Worm (Caenorhabditis elegans): ENCODE measurements around the gene F57F4.2.

F57F4.2 gene

ce11 chrV:6400528-6400927 lies 11.0 kb upstream of the F57F4.2 start:
- TF ChIP-seq ceh-19 (GFP tag; optimal IDR thresholded peaks at IDR 0.05) (no peak), hlh-30 (tag; optimal IDR thresholded peaks at IDR 0.05; ENCODE audit: insufficient read depth) (no peak), pqm-1 (tag; optimal IDR thresholded peaks at IDR 0.05) (no peak), sox-2 (GFP tag; IDR thresholded peaks at IDR 0.05) (no peak), unc-3 (GFP tag; conservative IDR thresholded peaks at IDR 0.05) (no peak), unc-3 (tag; optimal IDR thresholded peaks at IDR 0.05) (no peak), gmeb-2 (tag; optimal IDR thresholded peaks at IDR 0.05) (no peak), unc-55 (GFP tag; optimal IDR thresholded peaks at IDR 0.05) (no peak), nfya-1 (tag; optimal IDR thresholded peaks at IDR 0.05) (no peak), ets-4 (tag; optimal IDR thresholded peaks at IDR 0.05) (no peak), pha-4 (tag; optimal IDR thresholded peaks at IDR 0.05) (no peak), eyg-1 (tag; optimal IDR thresholded peaks at IDR 0.05) (no peak), ztf-16 (tag; optimal IDR thresholded peaks at IDR 0.05) (no peak)

ce11 chrV:6399831-6400230 lies 10.3 kb upstream of the F57F4.2 start, which contains the start of gene gfi-1:
Gene gfi-1, minus strand, starts transcription at chrV:6399931.
- TF ChIP-seq ceh-31 (tag; optimal IDR thresholded peaks at IDR 0.05) (no peak), sox-2 (GFP tag; IDR thresholded peaks at IDR 0.05) (no peak), pha-2 (tag; optimal IDR thresholded peaks at IDR 0.05) (no peak), hlh-8 (tag; optimal IDR thresholded peaks at IDR 0.05) (no peak), madf-2 (tag; optimal IDR thresholded peaks at IDR 0.05) (no peak), unc-42 (tag; optimal IDR thresholded peaks at IDR 0.05) (no peak), C08G9.2 (tag; optimal IDR thresholded peaks at IDR 0.05) (no peak), T23F11.4 (GFP tag; optimal IDR thresholded peaks at IDR 0.05) (no peak), pax-1 (tag; optimal IDR thresholded peaks at IDR 0.05) (no peak), ceh-19 (GFP tag; optimal IDR thresholded peaks at IDR 0.05) (no peak), dmd-4 (tag; optimal IDR thresholded peaks at IDR 0.05; ENCODE audit: borderline replicate concordance) (no peak), elt-4 (tag; optimal IDR thresholded peaks at IDR 0.05) (no peak), rnt-1 (tag; optimal IDR thresholded peaks at IDR 0.05) (no peak), gmeb-2 (tag; optimal IDR thresholded peaks at IDR 0.05) (no peak), mec-3 (tag; optimal IDR thresholded peaks at IDR 0.05; ENCODE audit: borderline replicate concordance) (no peak), ceh-48 (tag; optimal IDR thresholded peaks at IDR 0.05) (no peak)

DNA sequence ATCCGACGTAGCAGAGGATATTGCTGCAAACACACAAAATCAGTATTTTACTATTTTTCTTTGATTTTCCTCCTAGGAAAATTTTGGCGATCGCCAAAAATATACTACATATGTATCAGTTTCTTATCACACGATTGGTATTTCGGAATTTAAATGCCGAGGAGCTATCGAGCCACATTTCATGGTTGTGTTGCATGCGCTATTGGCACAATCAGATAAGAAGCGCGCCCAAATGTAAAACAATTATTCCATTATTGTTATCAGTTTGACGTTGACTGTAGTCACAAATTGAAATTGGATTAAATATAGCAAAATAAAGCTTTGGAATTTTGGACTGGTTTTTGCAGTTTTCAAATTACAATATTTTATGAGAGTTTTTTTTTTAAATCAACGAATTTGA lies 9.4 kb upstream of the F57F4.2 start:
- TF ChIP-seq pqm-1 (tag; optimal IDR thresholded peaks at IDR 0.05) (no peak), lin-11 (tag; optimal IDR thresholded peaks at IDR 0.05) (no peak), sox-4 (tag; optimal IDR thresholded peaks at IDR 0.05) (no peak), ceh-22 (tag; optimal IDR thresholded peaks at IDR 0.05) (no peak), hlh-8 (tag; optimal IDR thresholded peaks at IDR 0.05) (no peak)

- TF ChIP-seq eyg-1 (tag; optimal IDR thresholded peaks at IDR 0.05), result no peak
These were observed 629 bp upstream of the F57F4.2 start, which contains the start of gene F57F4.1 for ce11 chrV:6390163-6390562. Gene F57F4.1, plus strand, starts transcription at chrV:6390463.

DNA sequence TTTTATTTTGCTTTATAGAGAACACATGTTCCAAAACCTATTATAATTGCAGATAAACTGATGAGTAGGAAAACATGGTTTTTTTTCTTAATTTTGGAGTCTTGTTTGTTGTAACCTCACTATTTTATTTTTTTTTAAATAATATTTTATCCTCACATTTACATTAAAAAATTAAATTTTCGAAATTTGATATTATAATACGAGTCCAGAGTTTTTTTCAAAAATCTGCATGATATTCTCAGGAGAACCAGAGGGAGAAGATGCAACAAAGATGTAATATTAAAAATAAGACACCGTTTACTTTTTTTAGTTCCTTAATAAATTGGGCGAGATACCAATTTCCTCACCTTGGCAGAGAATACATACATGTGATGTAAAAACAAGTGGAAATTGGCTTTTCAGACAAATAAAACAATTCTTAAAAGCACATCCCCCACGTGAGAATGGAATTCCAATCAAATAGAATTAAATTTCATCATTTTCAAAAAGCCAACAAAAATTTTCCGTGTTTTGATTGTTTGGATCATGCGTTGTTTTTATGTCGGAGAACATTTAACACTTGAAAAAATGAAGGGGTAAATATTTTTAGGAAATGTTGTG lies 3.8 kb downstream of the F57F4.2 start:
- TF ChIP-seq C38D4.7 (GFP tag; optimal IDR thresholded peaks at IDR 0.05) (no peak), ama-1 (optimal IDR thresholded peaks at IDR 0.05) (no peak), ceh-18 (tag; optimal IDR thresholded peaks at IDR 0.05) (no peak), pha-4 (tag; optimal IDR thresholded peaks at IDR 0.05) (no peak)

ce11 chrV:6374844-6375243 lies 14.7 kb downstream of the F57F4.2 start, which contains the start of gene F13H6.5:
Gene F13H6.5, minus strand, starts transcription at chrV:6374944.
- TF ChIP-seq ama-1 (optimal IDR thresholded peaks at IDR 0.05) (no peak), ahr-1 (tag; optimal IDR thresholded peaks at IDR 0.05) (no peak), Y22D7AL.16 (tag; optimal IDR thresholded peaks at IDR 0.05) (no peak), fax-1 (tag; optimal IDR thresholded peaks at IDR 0.05) (no peak), unc-3 (GFP tag; conservative IDR thresholded peaks at IDR 0.05) (no peak), unc-3 (tag; optimal IDR thresholded peaks at IDR 0.05) (no peak), hlh-8 (tag; optimal IDR thresholded peaks at IDR 0.05) (no peak), syd-9 (tag; optimal IDR thresholded peaks at IDR 0.05) (no peak), ttx-3 (tag; optimal IDR thresholded peaks at IDR 0.05) (no peak), pag-3 (tag; optimal IDR thresholded peaks at IDR 0.05; ENCODE audit: borderline replicate concordance) (no peak), unc-86 (tag; optimal IDR thresholded peaks at IDR 0.05) (no peak)

Data from whole organism, late embryonic.